Fruit fly (Drosophila melanogaster): Measurements from ENCODE around the gene CG17375.

DNA sequence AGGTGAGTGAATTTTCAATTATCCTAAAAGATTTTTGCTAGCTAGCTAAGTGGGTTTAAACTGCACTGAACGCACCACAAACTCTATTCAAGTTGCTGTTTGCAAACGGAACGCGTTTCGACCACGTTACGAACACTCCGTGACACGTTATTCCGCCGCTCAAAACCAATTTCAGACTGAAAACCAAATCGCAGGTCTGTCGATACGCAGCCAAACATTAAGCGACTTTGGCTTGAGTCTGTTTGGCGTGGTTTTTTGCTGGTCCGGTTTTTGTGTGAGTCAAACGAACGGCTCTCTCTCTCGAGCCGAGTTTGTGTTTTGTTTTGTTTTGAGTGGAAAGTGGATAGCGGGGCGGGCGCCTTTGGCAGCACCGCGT, 11.2 kb downstream of the CG17375 start:
- TF ChIP-seq CTCF (optimal IDR thresholded peaks at IDR 0.05) = no peak
- no peak for TF ChIP-seq CG8478 (optimal IDR thresholded peaks at IDR 0.05)

Measured in S2 (cell line).